Worm (Caenorhabditis elegans): ENCODE measurements around the gene R102.11.
A peak's percentile ranks its signal among the peaks of the same experiment; 100 is the strongest.

Gene R102.11

ce11 chrIV:10680379-10680778 lies 19.2 kb downstream of the R102.11 start, which contains the start of gene K08C7.4:
TSS of gene K08C7.4 (minus strand) at chrIV:10680479.
- no peak for TF ChIP-seq unc-120 (tag; optimal IDR thresholded peaks at IDR 0.05; ENCODE audit: poor library complexity, severe bottlenecking)
- TF ChIP-seq ham-2 (GFP tag; optimal IDR thresholded peaks at IDR 0.05), result no peak
- TF ChIP-seq ces-1 (GFP tag; optimal IDR thresholded peaks at IDR 0.05), result no peak
- TF ChIP-seq snpc-4 (tag; optimal IDR thresholded peaks at IDR 0.05), result no peak
- TF ChIP-seq nhr-28 (tag; optimal IDR thresholded peaks at IDR 0.05), result no peak
- TF ChIP-seq bed-3 (GFP tag; optimal IDR thresholded peaks at IDR 0.05), result no peak
- TF ChIP-seq elt-3 (tag; optimal IDR thresholded peaks at IDR 0.05), result no peak
- TF ChIP-seq flh-1 (GFP tag; optimal IDR thresholded peaks at IDR 0.05), result no peak
- no peak for TF ChIP-seq lin-32 (GFP tag; optimal IDR thresholded peaks at IDR 0.05)
- no peak for TF ChIP-seq nhr-12 (tag; optimal IDR thresholded peaks at IDR 0.05)
- TF ChIP-seq tbx-8 (GFP tag; optimal IDR thresholded peaks at IDR 0.05), result no peak
- TF ChIP-seq ceh-83 (GFP tag; optimal IDR thresholded peaks at IDR 0.05), result no peak
- TF ChIP-seq ceh-39 (tag; optimal IDR thresholded peaks at IDR 0.05), result no peak
- TF ChIP-seq drap-1 (GFP tag; optimal IDR thresholded peaks at IDR 0.05), result no peak
- TF ChIP-seq nhr-2 (tag; optimal IDR thresholded peaks at IDR 0.05), result no peak
- no peak for TF ChIP-seq lin-13 (tag; optimal IDR thresholded peaks at IDR 0.05)
- TF ChIP-seq lsy-2 (tag; optimal IDR thresholded peaks at IDR 0.05), result no peak
- no peak for TF ChIP-seq mab-5 (tag; optimal IDR thresholded peaks at IDR 0.05)

ce11 chrIV:10668561-10668960 lies 31.0 kb downstream of the R102.11 start:
- TF ChIP-seq nhr-237 (tag; optimal IDR thresholded peaks at IDR 0.05) (no peak), mls-2 (tag; optimal IDR thresholded peaks at IDR 0.05) (no peak), blmp-1 (tag; optimal IDR thresholded peaks at IDR 0.05) (no peak), cnd-1 (tag; optimal IDR thresholded peaks at IDR 0.05) (no peak), M03D4.4 (tag; optimal IDR thresholded peaks at IDR 0.05) (no peak), nhr-2 (tag; optimal IDR thresholded peaks at IDR 0.05) (no peak), lin-13 (tag; optimal IDR thresholded peaks at IDR 0.05) (no peak), ztf-11 (tag; optimal IDR thresholded peaks at IDR 0.05) (no peak), nhr-76 (tag; optimal IDR thresholded peaks at IDR 0.05) (no peak), nhr-12 (tag; optimal IDR thresholded peaks at IDR 0.05) (no peak), sem-2 (GFP tag; optimal IDR thresholded peaks at IDR 0.05) (no peak), mab-5 (tag; optimal IDR thresholded peaks at IDR 0.05) (no peak), unc-62 (GFP tag; optimal IDR thresholded peaks at IDR 0.05) (no peak), drap-1 (GFP tag; optimal IDR thresholded peaks at IDR 0.05) (no peak), flh-1 (GFP tag; optimal IDR thresholded peaks at IDR 0.05) (no peak), ces-1 (GFP tag; optimal IDR thresholded peaks at IDR 0.05) (no peak), nhr-28 (tag; optimal IDR thresholded peaks at IDR 0.05) (no peak), ceh-39 (tag; optimal IDR thresholded peaks at IDR 0.05) (no peak)

ce11 chrIV:10666523-10666922 lies 33.0 kb downstream of the R102.11 start, which contains the start of gene epi-1:
TSS of gene epi-1 (plus strand) at chrIV:10666823.
- TF ChIP-seq unc-120 (tag; optimal IDR thresholded peaks at IDR 0.05; ENCODE audit: poor library complexity, severe bottlenecking) (peak; percentile 38), hlh-1 (tag; optimal IDR thresholded peaks at IDR 0.05) (peak; percentile 79), nhr-28 (tag; optimal IDR thresholded peaks at IDR 0.05) (no peak), elt-1 (tag; optimal IDR thresholded peaks at IDR 0.05; ENCODE audit: borderline replicate concordance, insufficient read depth) (no peak)

ce11 chrIV:10664134-10664533 lies 35.4 kb downstream of the R102.11 start, which contains the start of gene K08C7.7:
TSS of gene K08C7.7 (plus strand) at chrIV:10664434.
- TF ChIP-seq ham-2 (GFP tag; optimal IDR thresholded peaks at IDR 0.05), result no peak
- no peak for TF ChIP-seq flh-1 (GFP tag; optimal IDR thresholded peaks at IDR 0.05)
- TF ChIP-seq cnd-1 (tag; optimal IDR thresholded peaks at IDR 0.05), result no peak
- no peak for TF ChIP-seq lsy-2 (tag; optimal IDR thresholded peaks at IDR 0.05)
- no peak for TF ChIP-seq nhr-12 (tag; optimal IDR thresholded peaks at IDR 0.05)
- no peak for TF ChIP-seq drap-1 (GFP tag; optimal IDR thresholded peaks at IDR 0.05)
- TF ChIP-seq lin-32 (GFP tag; optimal IDR thresholded peaks at IDR 0.05), result no peak
- TF ChIP-seq mab-5 (tag; optimal IDR thresholded peaks at IDR 0.05), result no peak
- TF ChIP-seq blmp-1 (tag; optimal IDR thresholded peaks at IDR 0.05), result no peak
- TF ChIP-seq nhr-237 (tag; optimal IDR thresholded peaks at IDR 0.05), result no peak
- TF ChIP-seq ceh-39 (tag; optimal IDR thresholded peaks at IDR 0.05), result no peak

ce11 chrIV:10661760-10662159 lies 37.8 kb downstream of the R102.11 start, which contains the start of gene fmo-1:
TSS of gene fmo-1 (plus strand) at chrIV:10661857.
- TF ChIP-seq ceh-83 (GFP tag; optimal IDR thresholded peaks at IDR 0.05), result no peak
- no peak for TF ChIP-seq nhr-76 (tag; optimal IDR thresholded peaks at IDR 0.05)

- TF ChIP-seq mab-5 (tag; optimal IDR thresholded peaks at IDR 0.05) (no peak), lin-32 (GFP tag; optimal IDR thresholded peaks at IDR 0.05) (no peak), mls-2 (tag; optimal IDR thresholded peaks at IDR 0.05) (no peak), bed-3 (GFP tag; optimal IDR thresholded peaks at IDR 0.05) (no peak), ham-2 (GFP tag; optimal IDR thresholded peaks at IDR 0.05) (no peak), tbx-8 (GFP tag; optimal IDR thresholded peaks at IDR 0.05) (no peak), mep-1 (tag; optimal IDR thresholded peaks at IDR 0.05) (no peak), nhr-237 (tag; optimal IDR thresholded peaks at IDR 0.05) (no peak), unc-62 (GFP tag; optimal IDR thresholded peaks at IDR 0.05) (no peak), snpc-4 (tag; optimal IDR thresholded peaks at IDR 0.05) (no peak), ceh-39 (tag; optimal IDR thresholded peaks at IDR 0.05) (no peak), ceh-83 (GFP tag; optimal IDR thresholded peaks at IDR 0.05) (no peak)
Measured at ce11 chrIV:10661072-10661471, 38.5 kb downstream of the R102.11 start.
